Fruit fly (Drosophila melanogaster): Measurements from ENCODE around the gene Spag1.
A peak's percentile ranks its signal among the peaks of the same experiment; 100 is the strongest.

Gene Spag1

DNA sequence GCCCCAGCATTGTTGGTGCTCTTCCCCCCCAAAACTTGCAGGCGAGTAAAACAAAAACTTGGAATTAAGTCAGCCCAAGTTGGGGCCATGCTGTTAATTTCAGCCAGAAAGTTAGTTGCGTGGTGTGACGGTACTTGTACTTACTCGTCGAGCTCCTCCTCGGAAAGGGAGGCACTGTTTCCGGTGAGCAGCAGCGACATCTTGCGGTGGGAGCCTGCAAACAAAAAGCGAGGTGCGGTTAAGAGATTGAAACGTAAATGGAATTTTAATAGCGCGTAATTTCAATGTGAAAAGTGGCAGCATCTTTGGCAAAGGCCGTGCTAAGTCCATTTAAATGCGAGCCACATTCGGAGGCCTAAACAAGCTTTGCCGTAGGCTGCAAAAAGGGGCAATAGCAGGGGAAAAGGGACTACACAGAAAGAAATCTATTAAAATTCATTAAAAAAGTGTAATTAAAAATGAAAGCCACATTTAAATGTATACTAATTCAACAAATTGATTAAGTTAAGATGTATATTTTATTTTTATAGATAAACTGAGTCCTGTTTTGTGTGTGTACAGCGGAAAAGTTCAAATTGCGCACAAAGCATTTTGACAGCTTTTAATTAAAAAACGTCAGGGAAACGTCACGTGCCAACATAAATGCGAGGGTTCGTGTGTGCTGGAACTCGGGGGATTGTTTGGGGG lies 8.9 kb downstream of the Spag1 start (continued):
- no peak for TF ChIP-seq CG2116 (GFP tag; optimal IDR thresholded peaks at IDR 0.05)
- no peak for TF ChIP-seq Stat92E (GFP tag; optimal IDR thresholded peaks at IDR 0.05)
- TF ChIP-seq CG17802 (tag; optimal IDR thresholded peaks at IDR 0.05) = peak; percentile 10
- TF ChIP-seq CG3847 (GFP tag; IDR thresholded peaks at IDR 0.05) = no peak
- peak; percentile 21 for TF ChIP-seq CG1233 (GFP tag; optimal IDR thresholded peaks at IDR 0.05)
- no peak for TF ChIP-seq crp (GFP tag; optimal IDR thresholded peaks at IDR 0.05)
- TF ChIP-seq CG4404 (GFP tag; IDR thresholded peaks at IDR 0.05) = no peak
- TF ChIP-seq CG31388 (GFP tag; optimal IDR thresholded peaks at IDR 0.05) = no peak
- no peak for TF ChIP-seq CG10565 (GFP tag; optimal IDR thresholded peaks at IDR 0.05)
- TF ChIP-seq CG12104 (GFP tag; optimal IDR thresholded peaks at IDR 0.05) = no peak
- TF ChIP-seq tx (GFP tag; optimal IDR thresholded peaks at IDR 0.05) = no peak
- TF ChIP-seq CG17359 (tag; optimal IDR thresholded peaks at IDR 0.05) = peak; percentile 2
- TF ChIP-seq Dref (GFP tag; IDR thresholded peaks at IDR 0.05) = no peak
- peak; percentile 58 for TF ChIP-seq CG18599 (GFP tag; optimal IDR thresholded peaks at IDR 0.05)
- no peak for TF ChIP-seq pho (GFP tag; optimal IDR thresholded peaks at IDR 0.05)
- TF ChIP-seq CG31365 (tag; optimal IDR thresholded peaks at IDR 0.05) = no peak
- no peak for TF ChIP-seq CG8944 (GFP tag; optimal IDR thresholded peaks at IDR 0.05)
- no peak for TF ChIP-seq dmrt11E (tag; optimal IDR thresholded peaks at IDR 0.05)
- TF ChIP-seq insv (GFP tag; optimal IDR thresholded peaks at IDR 0.05) = no peak
- TF ChIP-seq CG17612 (GFP tag; IDR thresholded peaks at IDR 0.05) = no peak
- TF ChIP-seq CG1603 (tag; optimal IDR thresholded peaks at IDR 0.05) = peak; percentile 3
- TF ChIP-seq CG2202 (tag; optimal IDR thresholded peaks at IDR 0.05) = no peak
- TF ChIP-seq zen2 (GFP tag; IDR thresholded peaks at IDR 0.05; ENCODE audit: partially characterized antibody) = no peak
- TF ChIP-seq Eip74EF (GFP tag; optimal IDR thresholded peaks at IDR 0.05) = no peak
- TF ChIP-seq sens-2 (GFP tag; IDR thresholded peaks at IDR 0.05) = no peak
- TF ChIP-seq yki (optimal IDR thresholded peaks at IDR 0.05) = no peak
- TF ChIP-seq sens (GFP tag) = peak; percentile 62
- TF ChIP-seq CG2712 (tag; optimal IDR thresholded peaks at IDR 0.05) = no peak
- no peak for TF ChIP-seq sob (GFP tag; IDR thresholded peaks at IDR 0.05)
- no peak for TF ChIP-seq cad (GFP tag; optimal IDR thresholded peaks at IDR 0.05)
- no peak for TF ChIP-seq CG34376 (GFP tag; optimal IDR thresholded peaks at IDR 0.05)
- TF ChIP-seq caup (GFP tag; optimal IDR thresholded peaks at IDR 0.05; ENCODE audit: severe bottlenecking) = no peak
- TF ChIP-seq Doc2 (GFP tag; IDR thresholded peaks at IDR 0.05) = no peak
- TF ChIP-seq B-H2 (GFP tag; optimal IDR thresholded peaks at IDR 0.05) = no peak
- TF ChIP-seq GATAe (GFP tag; conservative IDR thresholded peaks at IDR 0.05) = no peak
- no peak for TF ChIP-seq pan (optimal IDR thresholded peaks at IDR 0.05)
- TF ChIP-seq pan (GFP tag; optimal IDR thresholded peaks at IDR 0.05 in 1 of 2, IDR thresholded peaks at IDR 0.05 in 1 of 2) = no peak
- TF ChIP-seq CG16813 (GFP tag; IDR thresholded peaks at IDR 0.05; ENCODE audit: partially characterized antibody) = no peak
- TF ChIP-seq sqz (GFP tag; optimal IDR thresholded peaks at IDR 0.05) = peak; percentile 12
- no peak for TF ChIP-seq HmgD (GFP tag; optimal IDR thresholded peaks at IDR 0.05)
- no peak for TF ChIP-seq wor (GFP tag; IDR thresholded peaks at IDR 0.05)
- no peak for TF ChIP-seq bbx (GFP tag; IDR thresholded peaks at IDR 0.05; ENCODE audit: partially characterized antibody)
- TF ChIP-seq Usf (GFP tag; optimal IDR thresholded peaks at IDR 0.05) = no peak
- no peak for TF ChIP-seq mam (GFP tag; optimal IDR thresholded peaks at IDR 0.05)
- no peak for TF ChIP-seq Abd-B (GFP tag; optimal IDR thresholded peaks at IDR 0.05)
- TF ChIP-seq ac (GFP tag; optimal IDR thresholded peaks at IDR 0.05) = no peak
- TF ChIP-seq Lpt (GFP tag; optimal IDR thresholded peaks at IDR 0.05) = no peak
- peak; percentile 34 for TF ChIP-seq CG17385 (GFP tag; optimal IDR thresholded peaks at IDR 0.05)
- peak; percentile 16 for TF ChIP-seq CG11504 (tag; optimal IDR thresholded peaks at IDR 0.05)
- no peak for TF ChIP-seq CG9797 (GFP tag; optimal IDR thresholded peaks at IDR 0.05)
